Fruit fly (Drosophila melanogaster) whole organism, pupa: ENCODE data around the gene Reepl1.
"Not testable (repeated sequence)": the region's sequence is repeated elsewhere in the genome, so short reads cannot be mapped to it uniquely, and the experiment has no call there.

Experiments
- CG14655 ChIP-seq: fragments of 200-800 bp; sonication (Bioruptor generic); optimal IDR thresholded peaks from 3 replicates; lab custom pipeline; 2017; ENCODE audit warnings: mild to moderate bottlenecking, missing biosample characterization, missing genetic modification reagents, missing genetic modification characterization
- CG15710 ChIP-seq: fragments of 200-800 bp; sonication (Bioruptor generic); optimal IDR thresholded peaks from 2 replicates; lab custom pipeline; 2018; ENCODE audit warnings: missing biosample characterization, mild to moderate bottlenecking, missing genetic modification characterization, moderate library complexity
- CG8301 ChIP-seq: fragments of 200-800 bp; sonication (Bioruptor generic); optimal IDR thresholded peaks from 2 replicates; lab custom pipeline; 2018; ENCODE audit warnings: missing biosample characterization, mild to moderate bottlenecking, missing genetic modification characterization
- CG9948 ChIP-seq: fragments of 200-800 bp; sonication (Bioruptor generic); optimal IDR thresholded peaks from 2 replicates; lab custom pipeline; 2018; ENCODE audit warnings: missing biosample characterization, mild to moderate bottlenecking, missing genetic modification characterization, moderate library complexity
- Ets98B ChIP-seq: fragments of 200-800 bp; sonication (Bioruptor generic); IDR thresholded peaks from 2 replicates; pipeline ENCODE4 v1.3.6; 2022; ENCODE audit warnings: missing biosample characterization, missing genetic modification characterization
- gl ChIP-seq: fragments of 200-800 bp; sonication (Bioruptor generic); optimal IDR thresholded peaks from 2 replicates; lab custom pipeline; 2018; ENCODE audit warnings: missing biosample characterization, mild to moderate bottlenecking, missing genetic modification characterization
- rn ChIP-seq: fragments of 200-800 bp; sonication (Bioruptor generic); IDR thresholded peaks from 2 replicates; pipeline ENCODE4 v1.3.6; 2022; ENCODE audit warnings: missing biosample characterization, missing genetic modification characterization

- TF ChIP-seq CG8301 (tag; lab: Kevin White, UChicago); CG14655 (GFP tag; lab: Kevin White, UChicago); Ets98B; rn; gl; CG9948 (tag; lab: Kevin White, UChicago); CG15710: not testable (repeated sequence)
Measured at dm6 chrX:11599589-11599988, 27.1 kb downstream of the Reepl1 start, which contains the start of gene rho-4.
